Worm (Caenorhabditis elegans): ENCODE measurements around the gene T06A10.2.

- no peak for TF ChIP-seq ceh-18 (tag; optimal IDR thresholded peaks at IDR 0.05)
- no peak for TF ChIP-seq ama-1 (optimal IDR thresholded peaks at IDR 0.05)
- TF ChIP-seq nfya-1 (tag; optimal IDR thresholded peaks at IDR 0.05), result no peak
- TF ChIP-seq sox-2 (GFP tag; IDR thresholded peaks at IDR 0.05), result no peak
- TF ChIP-seq nhr-11 (tag; optimal IDR thresholded peaks at IDR 0.05), result no peak
- no peak for TF ChIP-seq pha-4 (tag; optimal IDR thresholded peaks at IDR 0.05)
- TF ChIP-seq tbx-2 (tag; optimal IDR thresholded peaks at IDR 0.05), result no peak
- TF ChIP-seq ceh-22 (tag; optimal IDR thresholded peaks at IDR 0.05), result no peak
Observed at ce11 chrIV:16888580-16888979, 6.8 kb upstream of the T06A10.2 start.
